Worm (Caenorhabditis elegans) whole organism, L1 larva: ENCODE data around the gene aqp-4.
A peak's percentile ranks its signal among the peaks of the same experiment; 100 is the strongest.

Source experiments
- C16A3.4 ChIP-seq: fragments of 150-350 bp; optimal IDR thresholded peaks from 2 replicates; lab custom pipeline; 2014; ENCODE audit warnings: missing biosample characterization, missing genetic modification characterization
- C34B4.2 ChIP-seq: sonication (generic microtip); optimal IDR thresholded peaks from 2 replicates; lab custom pipeline; 2017; ENCODE audit warnings: mild to moderate bottlenecking, missing genetic modification characterization, missing compliant biosample characterization
- aly-2 ChIP-seq: fragments of 150-350 bp; optimal IDR thresholded peaks from 2 replicates; lab custom pipeline; 2014; ENCODE audit warnings: missing biosample characterization, missing genetic modification characterization
- ama-1 ChIP-seq: fragments of 150-350 bp; optimal IDR thresholded peaks from 2 replicates; lab custom pipeline; 2014
- ces-1 ChIP-seq: fragments of 150-350 bp; optimal IDR thresholded peaks from 2 replicates; lab custom pipeline; 2014; ENCODE audit warnings: missing biosample characterization, missing genetic modification reagents, missing genetic modification characterization
- dsc-1 ChIP-seq: sonication (generic microtip); optimal IDR thresholded peaks from 2 replicates; lab custom pipeline; 2016; ENCODE audit warnings: mild to moderate bottlenecking, missing genetic modification characterization, missing compliant biosample characterization
- efl-1 ChIP-seq, 4 experiments: fragments of 150-350 bp; optimal IDR thresholded peaks in 3 of 4; peaks in 1 of 4; 1 replicate in 1 of 4; 2 replicates in 3 of 4; lab custom pipeline; 2014; ENCODE audit warnings: missing biosample characterization in 2 of 4, missing genetic modification characterization in 2 of 4, missing genetic modification reagents in 2 of 4
- efl-3 ChIP-seq: fragments of 200-800 bp; sonication (Bioruptor generic); optimal IDR thresholded peaks from 2 replicates; lab custom pipeline; 2018; ENCODE audit warnings: mild to moderate bottlenecking, missing genetic modification characterization, missing compliant biosample characterization
- egl-13 ChIP-seq: sonication (generic microtip); optimal IDR thresholded peaks from 2 replicates; lab custom pipeline; 2016; ENCODE audit warnings: missing genotype, missing genetic modification reagents, missing genetic modification characterization, missing compliant biosample characterization
- elt-2 ChIP-seq: sonication (generic microtip); optimal IDR thresholded peaks from 2 replicates; lab custom pipeline; 2016; ENCODE audit warnings: missing genetic modification characterization, mild to moderate bottlenecking, inconsistent platforms, missing compliant biosample characterization, missing genetic modification reagents
- ets-5 ChIP-seq: fragments of 200-800 bp; sonication (Bioruptor generic); IDR thresholded peaks from 2 replicates; pipeline ENCODE4 v1.3.6; 2022; ENCODE audit warnings: missing genetic modification characterization, missing compliant biosample characterization
- fkh-4 ChIP-seq: sonication (generic microtip); optimal IDR thresholded peaks from 2 replicates; lab custom pipeline; 2016; ENCODE audit warnings: missing compliant biosample characterization, missing genetic modification characterization, borderline replicate concordance
- fos-1 ChIP-seq: fragments of 150-350 bp; optimal IDR thresholded peaks from 2 replicates; lab custom pipeline; 2014; ENCODE audit warnings: missing biosample characterization, missing genetic modification characterization
- grh-1 ChIP-seq: fragments of 200-800 bp; sonication (Bioruptor generic); IDR thresholded peaks from 2 replicates; pipeline ENCODE4 v1.3.6; 2022; ENCODE audit warnings: missing genetic modification reagents, missing genetic modification characterization, missing compliant biosample characterization
- hlh-17 ChIP-seq: fragments of 200-800 bp; sonication (Bioruptor generic); optimal IDR thresholded peaks from 2 replicates; lab custom pipeline; 2018; ENCODE audit warnings: missing genetic modification characterization, mild to moderate bottlenecking, missing compliant biosample characterization, moderate library complexity, borderline replicate concordance
- irx-1 ChIP-seq: sonication (generic microtip); optimal IDR thresholded peaks from 2 replicates; lab custom pipeline; 2016; ENCODE audit warnings: missing genetic modification characterization, missing compliant biosample characterization
- lin-15B ChIP-seq: fragments of 150-350 bp; sonication (generic microtip); optimal IDR thresholded peaks from 3 replicates; lab custom pipeline; 2014; ENCODE audit warnings: missing biosample characterization, missing genetic modification characterization
- lin-35 ChIP-seq, 2 experiments: fragments of 150-350 bp; optimal IDR thresholded peaks; 2 replicates each; lab custom pipeline; 2014; ENCODE audit warnings: missing biosample characterization in 2 of 2, missing genetic modification characterization in 2 of 2, missing genetic modification reagents in 2 of 2
- lin-39 ChIP-seq: fragments of 150-350 bp; optimal IDR thresholded peaks from 2 replicates; lab custom pipeline; 2014; ENCODE audit warnings: missing biosample characterization, missing genetic modification reagents, missing genetic modification characterization
- lsy-2 ChIP-seq, 2 experiments: fragments of 150-350 bp; optimal IDR thresholded peaks; 2 replicates each; lab custom pipeline; 2014; ENCODE audit warnings: missing biosample characterization in 2 of 2, missing genetic modification characterization in 2 of 2
- mab-9 ChIP-seq: fragments of 200-800 bp; sonication (Bioruptor generic); IDR thresholded peaks from 2 replicates; pipeline ENCODE4 v1.3.6; 2022; ENCODE audit warnings: missing genetic modification reagents, missing genetic modification characterization, missing compliant biosample characterization
- nhr-11 ChIP-seq: fragments of 150-350 bp; optimal IDR thresholded peaks from 2 replicates; lab custom pipeline; 2014; ENCODE audit warnings: missing biosample characterization, missing genetic modification characterization
- nhr-47 ChIP-seq: sonication (generic microtip); optimal IDR thresholded peaks from 2 replicates; lab custom pipeline; 2016; ENCODE audit warnings: mild to moderate bottlenecking, missing genetic modification characterization, moderate library complexity, missing compliant biosample characterization
- nhr-76 ChIP-seq: sonication (generic microtip); optimal IDR thresholded peaks from 2 replicates; lab custom pipeline; 2017; ENCODE audit warnings: missing biosample characterization, missing genetic modification characterization
- nhr-85 ChIP-seq: sonication (generic microtip); peaks from one replicate; lab custom pipeline; 2016; ENCODE audit warnings: missing genetic modification characterization, inconsistent platforms, missing compliant biosample characterization
- nhr-90 ChIP-seq: sonication (generic microtip); optimal IDR thresholded peaks from 2 replicates; lab custom pipeline; 2016; ENCODE audit warnings: mild to moderate bottlenecking, missing genetic modification characterization, missing compliant biosample characterization; ENCODE audit not compliant: poor library complexity
- pax-3 ChIP-seq: fragments of 200-800 bp; sonication (Bioruptor generic); optimal IDR thresholded peaks from 2 replicates; lab custom pipeline; 2018; ENCODE audit warnings: mild to moderate bottlenecking, missing genetic modification characterization, moderate library complexity, missing compliant biosample characterization
- sup-37 ChIP-seq: fragments of 200-800 bp; sonication (Bioruptor generic); optimal IDR thresholded peaks from 2 replicates; lab custom pipeline; 2018; ENCODE audit warnings: mild to moderate bottlenecking, missing genetic modification characterization, missing compliant biosample characterization
- vab-15 ChIP-seq: sonication (generic microtip); optimal IDR thresholded peaks from 2 replicates; lab custom pipeline; 2017; ENCODE audit warnings: missing genotype, mild to moderate bottlenecking, missing genetic modification characterization, missing compliant biosample characterization
- ztf-11 ChIP-seq, 2 experiments: sonication (generic microtip); optimal IDR thresholded peaks; 2 replicates each; lab custom pipeline; 2016 to 2017; ENCODE audit warnings: missing genetic modification characterization in 2 of 2, missing biosample characterization in 1 of 2, missing compliant biosample characterization in 1 of 2
- ztf-4 ChIP-seq: fragments of 150-350 bp; optimal IDR thresholded peaks from 2 replicates; lab custom pipeline; 2014; ENCODE audit warnings: missing biosample characterization, missing genetic modification characterization

Gene aqp-4

ce11 chrV:9782969-9783368 lies 45.6 kb downstream of the aqp-4 start, which contains the start of gene F46B6.5:
TSS of gene F46B6.5 (minus strand) at chrV:9783069.
- TF ChIP-seq nhr-76 (tag; lab: Kevin White, UChicago) (no peak), aly-2 (tag; lab: Kevin White, UChicago) (no peak), fos-1 (no peak), lin-15B (no peak), ces-1 (GFP tag; lab: Kevin White, UChicago) (no peak), pax-3 (no peak), dsc-1 (tag; lab: Kevin White, UChicago) (no peak), hlh-17 (GFP tag; lab: Kevin White, UChicago) (no peak), lsy-2 (tag; optimal IDR thresholded peaks at IDR 0.05; lab: Kevin White, UChicago) (no peak), C34B4.2 (tag; lab: Kevin White, UChicago) (no peak), fkh-4 (tag; lab: Kevin White, UChicago) (no peak), nhr-11 (tag; lab: Kevin White, UChicago) (no peak), vab-15 (no peak), irx-1 (tag; lab: Kevin White, UChicago) (no peak)

ce11 chrV:9784215-9784614 lies 46.9 kb downstream of the aqp-4 start:
- no peak for TF ChIP-seq lin-39
- TF ChIP-seq efl-3 (GFP tag; lab: Kevin White, UChicago), result no peak
- no peak for TF ChIP-seq vab-15
- TF ChIP-seq grh-1 (GFP tag; lab: Robert Waterston, UW), result no peak
- TF ChIP-seq ztf-4 (tag; lab: Kevin White, UChicago), result no peak
- no peak for TF ChIP-seq mab-9 (GFP tag; lab: Robert Waterston, UW)
- TF ChIP-seq hlh-17 (GFP tag; lab: Kevin White, UChicago), result no peak

ce11 chrV:9786721-9787131 lies 49.4 kb downstream of the aqp-4 start, which contains the start of gene F46B6.6:
TSS of gene F46B6.6 (minus strand) at chrV:9786868.
- no peak for TF ChIP-seq C16A3.4 (tag; lab: Kevin White, UChicago)
- no peak for TF ChIP-seq egl-13 (tag; lab: Kevin White, UChicago)
- peak in 1 of 2 experiments; percentile 1 for TF ChIP-seq efl-1 (optimal IDR thresholded peaks at IDR 0.05; lab: Kevin White, UChicago)
- TF ChIP-seq efl-1 (GFP tag; optimal IDR thresholded peaks at IDR 0.05 in 1 of 2; lab: Kevin White, UChicago), result peak in 1 of 2 experiments; percentile 88
- no peak for TF ChIP-seq sup-37
- TF ChIP-seq ztf-11 (tag; optimal IDR thresholded peaks at IDR 0.05; lab: Kevin White, UChicago), result peak in 1 of 2 experiments; percentile 5
- TF ChIP-seq nhr-85, result peak; percentile 39
- TF ChIP-seq nhr-90 (tag; lab: Kevin White, UChicago), result peak; percentile 7
- peak; percentile 70 for TF ChIP-seq ama-1 (lab: Kevin White, UChicago)
- peak; percentile 1 for TF ChIP-seq elt-2 (tag; lab: Kevin White, UChicago)
- TF ChIP-seq lin-35 (GFP tag; optimal IDR thresholded peaks at IDR 0.05; lab: Kevin White, UChicago), result no peak
- peak; percentile 15 for TF ChIP-seq nhr-47 (tag; lab: Kevin White, UChicago)
- no peak for TF ChIP-seq ets-5 (GFP tag; lab: Robert Waterston, UW)
